Fruit fly (Drosophila melanogaster) whole organism, pupa: ENCODE results near the gene RapGAP1.

ENCODE experiments used
- CG10348 ChIP-seq: fragments of 200-800 bp; sonication (Bioruptor generic); IDR thresholded peaks from 2 replicates; pipeline ENCODE4 v1.3.6; 2022; ENCODE audit warnings: missing biosample characterization, missing genetic modification characterization
- CG12605 ChIP-seq: fragments of 200-800 bp; sonication (Bioruptor generic); IDR thresholded peaks from 2 replicates; pipeline ENCODE4 v1.3.6; 2022; ENCODE audit warnings: missing biosample characterization, missing genetic modification characterization
- CG13204 ChIP-seq: fragments of 200-800 bp; sonication (Bioruptor generic); optimal IDR thresholded peaks from 2 replicates; lab custom pipeline; 2018; ENCODE audit warnings: missing biosample characterization, mild to moderate bottlenecking, missing genetic modification characterization, moderate library complexity
- CG14655 ChIP-seq: fragments of 200-800 bp; sonication (Bioruptor generic); optimal IDR thresholded peaks from 3 replicates; lab custom pipeline; 2017; ENCODE audit warnings: mild to moderate bottlenecking, missing biosample characterization, missing genetic modification reagents, missing genetic modification characterization
- CG15710 ChIP-seq: fragments of 200-800 bp; sonication (Bioruptor generic); optimal IDR thresholded peaks from 2 replicates; lab custom pipeline; 2018; ENCODE audit warnings: missing biosample characterization, mild to moderate bottlenecking, missing genetic modification characterization, moderate library complexity
- CG17806 ChIP-seq: fragments of 200-800 bp; sonication (Bioruptor generic); optimal IDR thresholded peaks from 2 replicates; lab custom pipeline; 2018; ENCODE audit warnings: missing biosample characterization, mild to moderate bottlenecking, missing genetic modification characterization, moderate library complexity
- CG32121 ChIP-seq: fragments of 200-800 bp; sonication (Bioruptor generic); IDR thresholded peaks from 2 replicates; pipeline ENCODE4 v1.3.6; 2022; ENCODE audit warnings: missing biosample characterization, missing genetic modification characterization
- CG34367 ChIP-seq: fragments of 200-800 bp; sonication (Bioruptor generic); optimal IDR thresholded peaks from 2 replicates; lab custom pipeline; 2018; ENCODE audit warnings: missing biosample characterization, mild to moderate bottlenecking, missing genetic modification characterization
- CG4496 ChIP-seq: fragments of 200-800 bp; sonication (Bioruptor generic); IDR thresholded peaks from 3 replicates; pipeline ENCODE4 v1.3.6; 2022; ENCODE audit warnings: missing biosample characterization, missing genetic modification characterization
- CG8159 ChIP-seq: fragments of 200-800 bp; sonication (Bioruptor generic); optimal IDR thresholded peaks from 3 replicates; lab custom pipeline; 2018; ENCODE audit warnings: missing biosample characterization, mild to moderate bottlenecking, missing genetic modification characterization, moderate library complexity
- CG8301 ChIP-seq: fragments of 200-800 bp; sonication (Bioruptor generic); optimal IDR thresholded peaks from 2 replicates; lab custom pipeline; 2018; ENCODE audit warnings: missing biosample characterization, mild to moderate bottlenecking, missing genetic modification characterization
- CG9948 ChIP-seq: fragments of 200-800 bp; sonication (Bioruptor generic); optimal IDR thresholded peaks from 2 replicates; lab custom pipeline; 2018; ENCODE audit warnings: missing biosample characterization, mild to moderate bottlenecking, missing genetic modification characterization, moderate library complexity
- D1 ChIP-seq: fragments of 200-800 bp; sonication (Bioruptor generic); optimal IDR thresholded peaks from 2 replicates; lab custom pipeline; 2018; ENCODE audit warnings: missing biosample characterization, mild to moderate bottlenecking, missing genetic modification characterization, moderate library complexity
- EcR ChIP-seq: fragments of 200-800 bp; sonication (Bioruptor generic); optimal IDR thresholded peaks from 3 replicates; lab custom pipeline; 2019; ENCODE audit warnings: missing biosample characterization, missing genetic modification characterization, mild to moderate bottlenecking, moderate library complexity, missing genetic modification reagents
- Ets98B ChIP-seq: fragments of 200-800 bp; sonication (Bioruptor generic); IDR thresholded peaks from 2 replicates; pipeline ENCODE4 v1.3.6; 2022; ENCODE audit warnings: missing biosample characterization, missing genetic modification characterization
- Pif1A ChIP-seq: fragments of 200-800 bp; sonication (Bioruptor generic); optimal IDR thresholded peaks from 3 replicates; lab custom pipeline; 2016; ENCODE audit warnings: missing biosample characterization, missing genetic modification characterization
- Pif1B ChIP-seq: fragments of 200-800 bp; sonication (Bioruptor generic); optimal IDR thresholded peaks from 3 replicates; lab custom pipeline; 2016; ENCODE audit warnings: missing biosample characterization, missing genetic modification characterization
- Snoo ChIP-seq: fragments of 200-800 bp; sonication (Bioruptor generic); optimal IDR thresholded peaks from 3 replicates; lab custom pipeline; 2017; ENCODE audit warnings: missing biosample characterization, mild to moderate bottlenecking, missing genetic modification characterization, inconsistent platforms
- fd96Ca ChIP-seq: fragments of 200-800 bp; sonication (Bioruptor generic); IDR thresholded peaks from 3 replicates; pipeline ENCODE4 v1.3.6; 2022; ENCODE audit warnings: missing biosample characterization, missing genetic modification characterization
- gl ChIP-seq: fragments of 200-800 bp; sonication (Bioruptor generic); optimal IDR thresholded peaks from 2 replicates; lab custom pipeline; 2018; ENCODE audit warnings: missing biosample characterization, mild to moderate bottlenecking, missing genetic modification characterization
- rn ChIP-seq: fragments of 200-800 bp; sonication (Bioruptor generic); IDR thresholded peaks from 2 replicates; pipeline ENCODE4 v1.3.6; 2022; ENCODE audit warnings: missing biosample characterization, missing genetic modification characterization

RapGAP1 gene

DNA sequence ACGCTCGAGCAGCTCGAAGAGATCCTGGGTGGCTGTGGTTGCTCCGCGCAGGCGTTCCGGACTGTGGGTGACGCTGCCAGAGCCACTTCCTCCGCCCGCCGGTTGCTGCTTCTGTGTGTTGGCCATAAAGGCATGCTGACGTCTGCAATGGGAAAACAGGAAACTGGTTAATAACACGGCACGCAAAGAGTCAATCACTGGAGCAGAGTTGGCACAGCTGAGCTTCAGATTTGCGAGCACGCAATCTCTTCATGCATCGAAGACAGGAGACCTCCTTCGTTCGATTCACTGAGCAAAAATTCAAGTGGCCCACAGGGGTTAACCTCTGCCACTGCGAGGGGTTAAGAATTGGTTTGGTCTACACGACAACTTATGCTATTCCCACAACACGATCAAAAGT, 42.4 kb downstream of the RapGAP1 start:
- TF ChIP-seq CG14655 (GFP tag; lab: Kevin White, UChicago) (no peak), CG9948 (tag; lab: Kevin White, UChicago) (no peak), CG8159 (tag; lab: Kevin White, UChicago) (no peak), CG13204 (GFP tag; lab: Kevin White, UChicago) (no peak), CG17806 (tag; lab: Kevin White, UChicago) (no peak), CG32121 (GFP tag; lab: Robert Waterston, UW) (no peak), fd96Ca (GFP tag; lab: Robert Waterston, UW) (no peak), Snoo (tag; lab: Kevin White, UChicago) (no peak), D1 (no peak), Ets98B (GFP tag; lab: Robert Waterston, UW) (no peak)

DNA sequence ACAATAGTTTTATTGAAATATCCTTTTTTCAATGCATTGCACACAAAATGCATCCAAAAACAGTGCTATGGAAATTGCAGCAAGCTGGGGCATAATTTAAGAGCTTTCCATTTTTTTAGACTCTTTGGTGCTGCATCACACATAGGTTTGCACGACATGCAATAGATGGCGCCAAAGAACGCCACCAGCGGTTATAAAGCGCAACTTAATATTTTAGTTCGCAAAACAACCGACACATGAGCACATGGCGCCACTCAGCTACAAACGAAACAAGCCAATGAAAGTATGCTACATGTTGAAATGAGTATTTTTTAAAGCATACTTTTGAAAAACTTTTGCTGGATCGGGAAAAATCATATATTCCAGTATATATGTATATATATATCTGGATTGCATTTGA, 43.9 kb downstream of the RapGAP1 start:
- TF ChIP-seq rn (GFP tag; lab: Robert Waterston, UW) (peak; percentile 73), CG13204 (GFP tag; lab: Kevin White, UChicago) (no peak), CG14655 (GFP tag; lab: Kevin White, UChicago) (peak; percentile 27), CG12605 (no peak), CG9948 (tag; lab: Kevin White, UChicago) (peak; percentile 14), CG17806 (tag; lab: Kevin White, UChicago) (peak; percentile 44), CG10348 (GFP tag; lab: Robert Waterston, UW) (no peak), Snoo (tag; lab: Kevin White, UChicago) (peak; percentile 76), Pif1A (GFP tag; lab: Kevin White, UChicago) (peak; percentile 5), Pif1B (GFP tag; lab: Kevin White, UChicago) (peak; percentile 32), fd96Ca (GFP tag; lab: Robert Waterston, UW) (peak; percentile 55), CG34367 (tag; lab: Kevin White, UChicago) (peak; percentile 58), CG8301 (tag; lab: Kevin White, UChicago) (peak; percentile 1), Ets98B (GFP tag; lab: Robert Waterston, UW) (peak; percentile 71), CG32121 (GFP tag; lab: Robert Waterston, UW) (peak; percentile 68), CG4496 (GFP tag; lab: Robert Waterston, UW) (peak; percentile 91), CG15710 (tag; lab: Kevin White, UChicago) (peak; percentile 58), D1 (no peak), CG8159 (tag; lab: Kevin White, UChicago) (peak; percentile 53), EcR (GFP tag; lab: Kevin White, UChicago) (no peak), gl (tag; lab: Kevin White, UChicago) (peak; percentile 54)

DNA sequence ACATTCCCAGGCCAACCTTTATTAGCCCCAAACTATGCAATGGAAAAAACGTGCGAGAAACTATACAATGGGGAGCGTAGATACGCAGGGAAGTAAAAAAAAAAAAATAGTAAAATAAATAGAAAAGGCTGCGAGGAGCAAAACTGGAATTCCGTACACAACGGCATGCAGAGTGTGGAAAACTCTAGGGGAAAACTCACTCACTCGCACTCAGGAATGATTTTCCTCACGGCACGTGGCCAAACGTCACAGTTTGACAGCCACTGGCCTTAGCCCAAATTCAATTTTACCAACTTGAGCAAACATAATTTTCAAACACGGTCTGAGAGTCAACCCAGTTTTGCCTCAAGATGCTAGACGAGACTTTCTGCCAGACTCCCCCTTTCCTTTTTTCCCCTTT, 44.8 kb downstream of the RapGAP1 start:
- TF ChIP-seq CG4496 (GFP tag; lab: Robert Waterston, UW) (no peak), Snoo (tag; lab: Kevin White, UChicago) (no peak), CG17806 (tag; lab: Kevin White, UChicago) (no peak), CG34367 (tag; lab: Kevin White, UChicago) (no peak), fd96Ca (GFP tag; lab: Robert Waterston, UW) (no peak), Pif1A (GFP tag; lab: Kevin White, UChicago) (no peak), CG8159 (tag; lab: Kevin White, UChicago) (no peak), CG8301 (tag; lab: Kevin White, UChicago) (no peak), CG10348 (GFP tag; lab: Robert Waterston, UW) (no peak), CG15710 (tag; lab: Kevin White, UChicago) (no peak), D1 (no peak), Pif1B (GFP tag; lab: Kevin White, UChicago) (no peak), CG14655 (GFP tag; lab: Kevin White, UChicago) (no peak), CG12605 (no peak), Ets98B (GFP tag; lab: Robert Waterston, UW) (no peak)

DNA sequence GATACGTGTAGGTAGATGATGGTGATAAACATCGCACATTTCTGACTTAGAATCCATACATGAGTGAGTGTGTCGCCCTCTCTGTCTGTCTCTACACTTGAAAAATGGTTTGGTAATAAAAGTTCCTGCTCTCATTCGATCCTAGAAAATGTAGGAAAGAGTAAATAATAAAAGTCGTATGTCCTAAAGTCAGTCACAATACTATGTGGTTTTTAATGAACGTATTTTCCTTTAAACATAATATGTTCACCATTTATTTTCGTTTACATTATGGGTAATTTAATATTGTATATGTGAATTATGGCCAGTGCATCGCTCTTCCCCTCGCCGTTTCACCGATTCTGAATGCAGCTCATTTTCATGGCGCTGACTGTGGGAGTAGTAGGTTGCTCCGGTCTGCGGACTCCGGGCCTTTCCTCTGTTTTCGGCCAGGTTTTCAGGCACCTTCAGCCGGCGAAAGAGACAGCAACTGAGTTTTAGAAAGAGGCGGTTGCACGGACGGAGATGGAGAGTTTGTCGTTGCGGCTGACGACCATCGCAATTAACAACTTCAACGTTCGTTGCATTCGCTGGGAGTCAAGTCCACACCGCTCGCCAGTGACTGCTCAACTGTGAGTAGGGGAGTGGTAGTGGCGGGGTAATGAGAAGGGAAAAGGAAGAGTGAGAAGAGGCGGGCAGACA, 46.0 kb downstream of the RapGAP1 start:
- TF ChIP-seq CG12605 (no peak; the same call in 1 of the 2 replicates), CG15710 (tag; lab: Kevin White, UChicago) (peak; percentile 22), CG34367 (tag; lab: Kevin White, UChicago) (peak; percentile 33), CG13204 (GFP tag; lab: Kevin White, UChicago) (no peak), CG8301 (tag; lab: Kevin White, UChicago) (peak; percentile 78), CG14655 (GFP tag; lab: Kevin White, UChicago) (peak; percentile 76), Pif1B (GFP tag; lab: Kevin White, UChicago) (peak; percentile 51), CG32121 (GFP tag; lab: Robert Waterston, UW) (0 out of 2 replicates have a peak, but pooled peaks have one; percentile 15), Pif1A (GFP tag; lab: Kevin White, UChicago) (peak; percentile 49), Snoo (tag; lab: Kevin White, UChicago) (no peak), EcR (GFP tag; lab: Kevin White, UChicago) (no peak), CG4496 (GFP tag; lab: Robert Waterston, UW) (no peak), Ets98B (GFP tag; lab: Robert Waterston, UW) (no peak), D1 (no peak), CG10348 (GFP tag; lab: Robert Waterston, UW) (no peak), CG9948 (tag; lab: Kevin White, UChicago) (peak; percentile 55), CG17806 (tag; lab: Kevin White, UChicago) (peak; percentile 47), rn (GFP tag; lab: Robert Waterston, UW) (no peak), CG8159 (tag; lab: Kevin White, UChicago) (peak; percentile 60), gl (tag; lab: Kevin White, UChicago) (no peak), fd96Ca (GFP tag; lab: Robert Waterston, UW) (no peak)
